Fruit fly (Drosophila melanogaster): ENCODE measurements around the gene mRpL48.
A peak's percentile ranks its signal among the peaks of the same experiment; 100 is the strongest.

The mRpL48 gene

dm6 chr2L:1710224-1710623 is at the start of gene mRpL48, which contains the start of gene CG17660:
Gene mRpL48 (plus strand): TSS chr2L:1710462.
Gene CG17660 (minus strand): TSS chr2L:1710421.
- TF ChIP-seq CG8478 (optimal IDR thresholded peaks at IDR 0.05) (no peak), CTCF (optimal IDR thresholded peaks at IDR 0.05) (no peak)

- no peak for TF ChIP-seq CTCF (optimal IDR thresholded peaks at IDR 0.05)
- no peak for TF ChIP-seq CG8478 (optimal IDR thresholded peaks at IDR 0.05)
These were observed 47.2 kb upstream of the mRpL48 start for dm6 chr2L:1663066-1663465.

- no peak for TF ChIP-seq CG8478 (optimal IDR thresholded peaks at IDR 0.05)
- TF ChIP-seq CTCF (optimal IDR thresholded peaks at IDR 0.05): no peak
These were observed 44.4 kb upstream of the mRpL48 start for dm6 chr2L:1665879-1666278.

DNA sequence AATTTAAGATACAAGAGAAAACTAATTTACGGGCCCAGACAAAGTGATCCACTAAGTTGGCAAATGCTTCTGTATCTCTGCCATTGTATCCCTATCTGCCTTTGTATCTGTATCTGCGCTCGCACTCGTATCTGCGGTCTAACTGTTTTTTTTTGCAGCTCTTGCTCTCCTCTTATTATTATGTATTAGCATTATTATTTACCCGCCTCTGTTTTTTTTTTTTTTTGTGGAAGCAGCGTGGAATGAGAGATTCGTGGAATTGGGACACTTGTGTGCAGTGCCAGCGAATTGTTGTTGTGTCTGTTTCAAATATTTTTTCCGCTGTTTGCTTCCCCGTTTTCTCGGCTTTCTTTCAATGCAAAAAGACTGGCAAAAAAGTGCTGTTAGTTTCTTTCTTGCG is 43.5 kb upstream of the mRpL48 start:
- TF ChIP-seq CG8478 (optimal IDR thresholded peaks at IDR 0.05): no peak
- TF ChIP-seq CTCF (optimal IDR thresholded peaks at IDR 0.05): no peak

DNA sequence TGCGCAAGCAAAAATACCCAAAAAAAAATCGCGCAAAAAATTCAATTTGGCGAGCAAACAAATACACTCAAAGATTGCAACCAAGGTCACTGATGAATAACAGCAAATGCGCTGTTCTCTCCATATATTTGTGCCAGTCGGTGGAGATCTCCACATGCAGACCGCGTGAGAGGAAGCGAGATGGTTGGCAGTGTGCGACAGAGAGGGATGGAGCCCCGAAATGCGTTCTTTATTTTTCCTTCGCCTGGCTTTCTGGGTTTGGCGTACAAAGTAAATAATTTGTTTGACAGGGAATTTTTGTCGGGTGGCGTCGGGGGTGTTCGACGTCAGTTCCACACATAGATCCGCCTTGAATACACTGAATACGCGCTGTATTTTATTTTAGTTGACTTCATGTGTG is 42.8 kb upstream of the mRpL48 start:
- TF ChIP-seq CG8478 (optimal IDR thresholded peaks at IDR 0.05): no peak
- no peak for TF ChIP-seq CTCF (optimal IDR thresholded peaks at IDR 0.05)

- TF ChIP-seq CG8478 (optimal IDR thresholded peaks at IDR 0.05): no peak
- no peak for TF ChIP-seq CTCF (optimal IDR thresholded peaks at IDR 0.05)
These were observed 41.6 kb upstream of the mRpL48 start for dm6 chr2L:1668616-1669020.

DNA sequence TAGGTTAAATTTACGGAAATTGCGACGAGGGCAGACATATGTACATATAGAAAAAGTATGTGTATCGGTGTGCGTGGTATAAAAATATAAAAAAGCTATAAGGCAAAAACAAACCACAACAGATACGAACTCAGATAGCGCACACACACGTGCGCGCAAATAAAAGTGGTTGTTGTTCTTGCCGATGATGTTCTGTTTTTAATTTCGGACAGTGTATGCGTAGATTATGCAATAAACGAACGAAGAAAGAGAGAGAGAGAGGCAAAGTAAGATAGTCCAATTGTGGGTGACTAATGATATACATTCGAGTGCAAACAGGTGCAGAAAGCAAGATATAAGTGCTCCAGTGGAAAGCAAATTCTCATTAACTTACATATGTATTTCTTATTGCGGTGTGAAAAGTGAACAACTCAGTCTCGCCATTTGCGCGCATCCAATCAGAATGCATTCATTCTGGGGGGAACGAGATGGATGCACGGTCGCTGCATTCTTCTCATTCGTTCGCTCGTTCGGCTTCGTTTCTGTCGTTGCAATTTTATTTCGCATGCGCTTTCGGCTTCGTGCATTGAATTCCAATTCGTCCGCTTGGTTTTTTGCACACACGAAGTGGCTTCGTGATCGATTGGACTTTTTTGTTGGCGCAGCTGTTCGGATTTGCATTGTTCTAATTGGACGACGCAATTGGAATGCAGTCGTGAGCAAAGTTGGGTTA is 40.8 kb upstream of the mRpL48 start:
- no peak for TF ChIP-seq CG8478 (optimal IDR thresholded peaks at IDR 0.05)
- no peak for TF ChIP-seq CTCF (optimal IDR thresholded peaks at IDR 0.05)

- TF ChIP-seq CG8478 (optimal IDR thresholded peaks at IDR 0.05) (no peak), CTCF (optimal IDR thresholded peaks at IDR 0.05) (no peak)
These were observed 39.8 kb upstream of the mRpL48 start for dm6 chr2L:1670421-1670820.

- TF ChIP-seq CTCF (optimal IDR thresholded peaks at IDR 0.05): no peak
- no peak for TF ChIP-seq CG8478 (optimal IDR thresholded peaks at IDR 0.05)
These were observed 38.0 kb upstream of the mRpL48 start for dm6 chr2L:1672111-1672718.

dm6 chr2L:1692857-1693256 is 17.4 kb upstream of the mRpL48 start:
- TF ChIP-seq CG8478 (optimal IDR thresholded peaks at IDR 0.05): no peak
- TF ChIP-seq CTCF (optimal IDR thresholded peaks at IDR 0.05): no peak

DNA sequence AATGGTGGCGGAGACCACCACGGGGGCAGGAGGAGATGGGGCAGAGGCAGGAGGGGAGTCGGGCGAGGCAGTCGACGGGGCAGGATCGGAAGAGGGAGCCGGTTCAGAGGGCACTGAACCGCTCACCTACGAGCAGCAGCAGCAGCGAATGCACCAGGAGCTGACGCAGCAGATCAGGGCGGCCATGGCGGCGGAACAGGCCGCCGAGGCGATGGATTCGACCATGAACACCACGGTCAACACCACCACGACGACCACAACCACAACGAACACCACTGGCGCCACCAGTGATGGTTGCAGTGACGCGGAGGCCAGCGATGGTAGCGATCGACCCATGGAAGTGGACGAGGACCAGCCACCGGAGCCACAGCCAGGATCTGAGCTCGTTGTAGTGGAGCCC is 14.0 kb upstream of the mRpL48 start:
- TF ChIP-seq CTCF (optimal IDR thresholded peaks at IDR 0.05) (no peak), CG8478 (optimal IDR thresholded peaks at IDR 0.05) (no peak)

dm6 chr2L:1704746-1705145 is 5.5 kb upstream of the mRpL48 start, which contains the start of gene cpb:
Gene cpb (plus strand): TSS chr2L:1704902.
- TF ChIP-seq CG8478 (optimal IDR thresholded peaks at IDR 0.05) (no peak), CTCF (optimal IDR thresholded peaks at IDR 0.05) (no peak)

dm6 chr2L:1706961-1707360 is 3.3 kb upstream of the mRpL48 start:
- TF ChIP-seq CTCF (optimal IDR thresholded peaks at IDR 0.05): no peak
- TF ChIP-seq CG8478 (optimal IDR thresholded peaks at IDR 0.05): no peak

DNA sequence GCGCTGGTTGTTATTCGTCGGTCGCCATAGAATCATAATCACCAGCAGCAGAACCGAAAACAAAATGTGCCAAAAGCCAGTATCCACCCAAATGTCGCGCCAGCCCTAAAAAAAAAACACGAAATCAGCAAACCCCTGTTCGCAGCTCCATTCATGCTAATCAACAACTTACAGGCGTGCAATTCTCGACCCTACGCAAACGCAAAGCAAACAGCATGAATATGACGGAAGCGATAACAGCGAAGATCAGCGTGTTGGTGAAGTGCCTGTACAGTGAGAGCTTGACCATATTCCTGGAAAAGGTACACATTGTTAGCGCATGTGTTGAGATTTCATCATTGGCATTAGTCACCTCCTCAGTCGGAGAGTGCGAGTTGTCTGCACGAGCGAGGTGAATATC is 2.2 kb upstream of the mRpL48 start:
- TF ChIP-seq CTCF (optimal IDR thresholded peaks at IDR 0.05) (no peak), CG8478 (optimal IDR thresholded peaks at IDR 0.05) (no peak)

DNA sequence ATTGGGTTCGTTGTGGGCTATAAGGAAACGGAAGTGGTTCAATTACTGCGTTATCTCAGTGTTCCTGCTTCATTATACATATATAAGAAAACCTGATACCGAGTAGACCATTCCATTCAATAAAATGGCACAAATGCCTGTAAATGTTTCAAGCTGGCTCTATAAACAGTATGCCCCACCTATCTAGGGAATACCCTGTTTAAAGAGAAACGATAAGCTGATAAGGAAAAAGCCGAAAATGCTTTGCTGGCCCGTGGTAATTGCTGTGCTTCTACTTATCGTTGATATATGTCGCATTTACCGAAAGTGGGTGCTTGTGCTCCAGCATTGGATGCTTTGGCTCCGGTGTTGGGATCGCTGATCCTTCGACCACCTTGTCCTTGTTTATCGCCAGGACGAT is 946 bp upstream of the mRpL48 start:
- TF ChIP-seq CTCF (optimal IDR thresholded peaks at IDR 0.05): no peak
- no peak for TF ChIP-seq CG8478 (optimal IDR thresholded peaks at IDR 0.05)

dm6 chr2L:1715699-1716333 is 5.6 kb downstream of the mRpL48 start, which contains the start of gene frtz:
Gene frtz (minus strand): TSS chr2L:1715851.
- TF ChIP-seq CTCF (optimal IDR thresholded peaks at IDR 0.05) (peak; percentile 81 to 84), CG8478 (optimal IDR thresholded peaks at IDR 0.05) (no peak)

All from S2 (cell line).